Worm (Caenorhabditis elegans): ENCODE data around the gene sdc-3.
"Not testable (repeated sequence)": the region's sequence is repeated elsewhere in the genome, so short reads cannot be mapped to it uniquely, and the experiment has no call there.

sdc-3 gene

DNA sequence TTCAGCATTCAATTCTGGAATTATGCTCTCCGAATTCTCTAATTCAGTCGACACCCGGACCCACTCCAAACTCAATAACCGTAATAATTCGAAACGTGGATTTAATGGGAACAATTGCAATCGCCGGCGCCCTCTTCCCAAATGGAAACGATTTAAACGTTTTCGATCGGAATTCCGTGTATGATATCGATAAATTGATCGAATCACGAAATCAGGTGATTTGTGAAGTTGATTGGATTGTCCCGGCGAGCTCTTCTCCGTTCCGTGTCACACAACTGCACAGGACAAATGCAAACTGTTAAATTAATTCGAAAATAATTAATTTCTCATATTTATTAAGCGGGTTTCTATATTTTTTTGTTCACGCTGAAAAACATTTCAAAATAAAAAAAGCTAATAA lies 7.9 kb upstream of the sdc-3 start, which contains the start of gene C25D7.16:
C25D7.16 (plus strand) TSS at position 301 of the 400 bp plus-strand sequence.
- no peak for TF ChIP-seq aly-2 (tag; optimal IDR thresholded peaks at IDR 0.05)
- TF ChIP-seq nhr-6 (tag; optimal IDR thresholded peaks at IDR 0.05), result no peak
- TF ChIP-seq ceh-16 (tag; optimal IDR thresholded peaks at IDR 0.05), result no peak
- TF ChIP-seq gmeb-1 (tag; optimal IDR thresholded peaks at IDR 0.05), result no peak
- TF ChIP-seq F13H6.1 (tag; optimal IDR thresholded peaks at IDR 0.05), result no peak
- TF ChIP-seq Y55F3AM.14 (GFP tag; optimal IDR thresholded peaks at IDR 0.05), result no peak

DNA sequence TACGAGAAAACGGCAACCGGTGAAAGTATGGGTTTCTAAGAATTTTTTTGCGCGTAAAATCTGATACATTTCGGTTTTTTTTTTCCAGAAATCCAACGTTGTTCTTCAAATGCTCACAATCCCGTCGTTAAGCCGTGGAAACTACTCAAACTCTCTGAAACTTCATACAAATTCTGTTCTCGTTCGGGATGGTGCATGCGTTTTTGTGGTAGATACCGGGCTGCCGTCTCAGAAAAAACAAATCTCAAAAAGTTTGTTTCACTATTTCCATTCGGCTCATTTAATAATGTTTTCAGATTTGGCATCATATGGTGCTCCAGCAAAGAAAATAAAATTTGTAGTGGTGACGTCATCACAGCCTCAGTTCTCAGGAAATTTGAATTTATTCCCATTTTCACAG lies 6.7 kb upstream of the sdc-3 start:
- no peak for TF ChIP-seq sma-3 (GFP tag; optimal IDR thresholded peaks at IDR 0.05)
- no peak for TF ChIP-seq elt-1 (tag; optimal IDR thresholded peaks at IDR 0.05)
- no peak for TF ChIP-seq zag-1 (tag; optimal IDR thresholded peaks at IDR 0.05)
- TF ChIP-seq ceh-16 (tag; optimal IDR thresholded peaks at IDR 0.05), result no peak
- no peak for TF ChIP-seq nhr-6 (tag; optimal IDR thresholded peaks at IDR 0.05)
- TF ChIP-seq alr-1 (tag; optimal IDR thresholded peaks at IDR 0.05), result no peak
- no peak for TF ChIP-seq crh-2 (tag; optimal IDR thresholded peaks at IDR 0.05)
- no peak for TF ChIP-seq R02D3.7 (tag; optimal IDR thresholded peaks at IDR 0.05)
- no peak for TF ChIP-seq lin-13 (GFP tag; optimal IDR thresholded peaks at IDR 0.05)
- TF ChIP-seq unc-55 (GFP tag; optimal IDR thresholded peaks at IDR 0.05), result no peak
- no peak for TF ChIP-seq ama-1 (optimal IDR thresholded peaks at IDR 0.05)
- TF ChIP-seq mab-5 (tag; optimal IDR thresholded peaks at IDR 0.05), result no peak
- no peak for TF ChIP-seq sem-4 (tag; optimal IDR thresholded peaks at IDR 0.05)
- TF ChIP-seq elt-3 (tag; optimal IDR thresholded peaks at IDR 0.05), result no peak
- TF ChIP-seq nhr-10 (tag; optimal IDR thresholded peaks at IDR 0.05), result no peak
- no peak for TF ChIP-seq lin-11 (tag; optimal IDR thresholded peaks at IDR 0.05)
- no peak for TF ChIP-seq mdl-1 (tag; optimal IDR thresholded peaks at IDR 0.05)
- TF ChIP-seq unc-39 (tag; optimal IDR thresholded peaks at IDR 0.05), result no peak

DNA sequence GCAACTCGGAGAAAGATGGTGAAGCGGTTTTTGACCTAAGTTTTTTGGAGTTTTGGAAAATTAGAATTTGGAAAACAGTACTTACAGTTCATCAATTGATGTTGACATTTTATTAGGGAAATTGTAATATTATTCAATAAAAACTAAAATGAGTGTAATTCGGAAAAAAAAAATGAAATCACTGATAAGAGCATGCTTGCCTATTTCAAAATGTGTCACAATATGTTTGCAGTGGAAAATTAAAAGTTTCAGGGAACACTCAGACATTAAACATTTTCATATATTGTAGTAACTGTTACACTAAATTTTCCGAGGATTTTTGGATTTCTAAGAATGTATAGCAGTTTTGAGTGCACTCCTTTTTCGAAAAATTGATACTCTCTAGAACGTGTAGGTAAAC lies 4.4 kb upstream of the sdc-3 start, which contains the start of the genes fbxa-82 and C25D7.5:
fbxa-82 (minus strand) TSS at position 163 of the 400 bp plus-strand sequence.
C25D7.5 (plus strand) TSS at position 283 of the 400 bp plus-strand sequence.
- TF ChIP-seq nhr-6 (tag; optimal IDR thresholded peaks at IDR 0.05), result no peak
- no peak for TF ChIP-seq dmd-4 (tag; optimal IDR thresholded peaks at IDR 0.05)
- no peak for TF ChIP-seq lin-13 (GFP tag; optimal IDR thresholded peaks at IDR 0.05)
- no peak for TF ChIP-seq nhr-12 (tag; optimal IDR thresholded peaks at IDR 0.05)
- TF ChIP-seq fos-1 (tag; optimal IDR thresholded peaks at IDR 0.05), result peak; percentile 30
- no peak for TF ChIP-seq ztf-11 (tag; optimal IDR thresholded peaks at IDR 0.05)
- no peak for TF ChIP-seq nhr-11 (tag; optimal IDR thresholded peaks at IDR 0.05)

DNA sequence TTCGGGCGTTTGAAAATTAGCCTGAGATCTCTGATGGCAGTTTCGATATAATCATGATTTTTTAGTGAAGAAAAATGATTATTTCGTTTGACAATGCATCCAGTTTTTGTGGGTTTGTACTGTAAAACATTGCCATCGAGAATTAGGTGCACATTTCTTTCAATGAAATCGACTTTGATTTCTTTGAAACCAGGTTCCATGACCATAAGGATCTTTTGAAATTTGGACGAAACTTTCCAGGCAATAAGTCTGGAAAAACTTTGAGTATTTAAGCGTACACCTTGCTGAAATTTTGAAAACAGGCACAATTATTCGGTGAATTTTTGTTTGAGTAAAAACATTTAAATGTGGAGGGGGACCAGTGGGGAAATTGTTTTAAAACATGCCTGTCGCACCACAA lies 3.7 kb upstream of the sdc-3 start:
- TF ChIP-seq skn-1 (tag; optimal IDR thresholded peaks at IDR 0.05), result no peak

- TF ChIP-seq egl-27 (tag; optimal IDR thresholded peaks at IDR 0.05); unc-55 (GFP tag; optimal IDR thresholded peaks at IDR 0.05); crh-2 (tag; optimal IDR thresholded peaks at IDR 0.05): not testable (repeated sequence)
Observed at ce11 chrV:15036769-15037168, 11.2 kb downstream of the sdc-3 start, which contains the start of gene melo-3. TSS of gene melo-3 (minus strand) at chrV:15036869.

ce11 chrV:15031373-15031772 lies 16.6 kb downstream of the sdc-3 start, which contains the start of gene cng-1:
TSS of gene cng-1 (minus strand) at chrV:15031473.
- not testable (repeated sequence) for TF ChIP-seq nhr-237, alr-1, sem-4 (tag; optimal IDR thresholded peaks at IDR 0.05)

ce11 chrV:15028896-15029519 lies 19.0 kb downstream of the sdc-3 start, which contains the start of gene F14H8.8:
TSS of gene F14H8.8 (plus strand) at chrV:15029469.
- TF ChIP-seq ceh-16 (tag; optimal IDR thresholded peaks at IDR 0.05), result peak; percentile 9
- TF ChIP-seq fos-1 (tag; optimal IDR thresholded peaks at IDR 0.05), result peak; percentile 11
- no peak for TF ChIP-seq C34F6.9 (tag; optimal IDR thresholded peaks at IDR 0.05)
- TF ChIP-seq nhr-21 (tag; optimal IDR thresholded peaks at IDR 0.05), result peak; percentile 18
- no peak for TF ChIP-seq nhr-25 (tag; optimal IDR thresholded peaks at IDR 0.05)
- no peak for TF ChIP-seq blmp-1 (tag; optimal IDR thresholded peaks at IDR 0.05; ENCODE audit: insufficient read depth)
- TF ChIP-seq gmeb-1 (tag; optimal IDR thresholded peaks at IDR 0.05), result peak; percentile 10
- TF ChIP-seq nhr-23 (tag; optimal IDR thresholded peaks at IDR 0.05), result no peak
- TF ChIP-seq snpc-4 (tag; optimal IDR thresholded peaks at IDR 0.05), result peak; percentile 94
- peak; percentile 64 for TF ChIP-seq sma-3 (GFP tag; optimal IDR thresholded peaks at IDR 0.05)
- TF ChIP-seq mab-5 (tag; optimal IDR thresholded peaks at IDR 0.05), result no peak
